Worm (Caenorhabditis elegans) whole organism, L4/young adult: ENCODE data around the gene rig-1.

Experiments
- W03F9.2 ChIP-seq: fragments of 150-350 bp; optimal IDR thresholded peaks from 2 replicates; lab custom pipeline; 2014; ENCODE audit warnings: missing biosample characterization, missing genetic modification characterization
- dao-5 ChIP-seq: sonication (generic microtip); optimal IDR thresholded peaks from 2 replicates; lab custom pipeline; 2016; ENCODE audit warnings: missing genotype, missing genetic modification characterization, moderate library complexity, missing compliant biosample characterization
- him-1 ChIP-seq: sonication (generic microtip); optimal IDR thresholded peaks from 2 replicates; lab custom pipeline; 2016; ENCODE audit warnings: missing genotype, missing genetic modification reagents, missing genetic modification characterization, missing compliant biosample characterization

rig-1 gene

ce11 chrX:8709424-8709823 is 49.0 kb downstream of the rig-1 start, which contains the start of gene kreg-1:
TSS of gene kreg-1 (plus strand) at chrX:8709764.
- TF ChIP-seq W03F9.2 (tag; lab: Kevin White, UChicago): no peak
- TF ChIP-seq dao-5: no peak
- TF ChIP-seq him-1 (tag; lab: Kevin White, UChicago): no peak

ce11 chrX:8711141-8711645 is 50.8 kb downstream of the rig-1 start, which contains the start of gene F53A9.1:
TSS of gene F53A9.1 (plus strand) at chrX:8711595.
- no peak for TF ChIP-seq him-1 (tag; lab: Kevin White, UChicago)
- TF ChIP-seq W03F9.2 (tag; lab: Kevin White, UChicago): no peak
- no peak for TF ChIP-seq dao-5

ce11 chrX:8712662-8713061 is 52.2 kb downstream of the rig-1 start:
- no peak for TF ChIP-seq dao-5
- TF ChIP-seq W03F9.2 (tag; lab: Kevin White, UChicago): no peak
- TF ChIP-seq him-1 (tag; lab: Kevin White, UChicago): no peak

ce11 chrX:8713754-8714295 is 53.4 kb downstream of the rig-1 start, which contains the start of gene F53A9.6:
TSS of gene F53A9.6 (minus strand) at chrX:8713804.
- TF ChIP-seq dao-5 (no peak), him-1 (tag; lab: Kevin White, UChicago) (no peak), W03F9.2 (tag; lab: Kevin White, UChicago) (no peak)

- TF ChIP-seq him-1 (tag; lab: Kevin White, UChicago) (no peak), W03F9.2 (tag; lab: Kevin White, UChicago) (no peak), dao-5 (no peak)
These were observed 54.4 kb downstream of the rig-1 start for ce11 chrX:8714845-8715244.

- no peak for TF ChIP-seq dao-5
- TF ChIP-seq him-1 (tag; lab: Kevin White, UChicago): no peak
- TF ChIP-seq W03F9.2 (tag; lab: Kevin White, UChicago): no peak
These were observed 56.4 kb downstream of the rig-1 start, which contains the start of gene F53A9.7 for ce11 chrX:8716822-8717221. TSS of gene F53A9.7 (minus strand) at chrX:8716922.

- TF ChIP-seq him-1 (tag; lab: Kevin White, UChicago) (no peak), dao-5 (no peak), W03F9.2 (tag; lab: Kevin White, UChicago) (no peak)
These were observed 57.7 kb downstream of the rig-1 start for ce11 chrX:8718153-8718552.

- TF ChIP-seq W03F9.2 (tag; lab: Kevin White, UChicago) (no peak), dao-5 (no peak), him-1 (tag; lab: Kevin White, UChicago) (no peak)
These were observed 58.4 kb downstream of the rig-1 start, which contains the start of gene F53A9.8 for ce11 chrX:8718856-8719255. TSS of gene F53A9.8 (minus strand) at chrX:8718904.

- TF ChIP-seq him-1 (tag; lab: Kevin White, UChicago) (no peak), W03F9.2 (tag; lab: Kevin White, UChicago) (no peak), dao-5 (no peak)
These were observed 59.5 kb downstream of the rig-1 start for ce11 chrX:8719888-8720287.

- no peak for TF ChIP-seq W03F9.2 (tag; lab: Kevin White, UChicago)
- TF ChIP-seq dao-5: no peak
- no peak for TF ChIP-seq him-1 (tag; lab: Kevin White, UChicago)
These were observed 60.2 kb downstream of the rig-1 start, which contains the start of gene F53A9.9 for ce11 chrX:8720658-8721057. TSS of gene F53A9.9 (minus strand) at chrX:8720758.

ce11 chrX:8721273-8721672 is 60.9 kb downstream of the rig-1 start:
- TF ChIP-seq W03F9.2 (tag; lab: Kevin White, UChicago) (no peak), dao-5 (no peak), him-1 (tag; lab: Kevin White, UChicago) (no peak)
